Fruit fly (Drosophila melanogaster) Kc167 (cell line): ENCODE results near the gene CG31663.

Source experiments
- Myc ChIP-seq: fragments of >200 bp; optimal IDR thresholded peaks from 2 replicates; lab custom pipeline; 2017; ENCODE audit warnings: missing external identifiers
- h ChIP-seq: fragments of >200 bp; optimal IDR thresholded peaks from 3 replicates; lab custom pipeline; 2018; ENCODE audit warnings: missing external identifiers
- insv ChIP-seq: fragments of >200 bp; optimal IDR thresholded peaks from 3 replicates; lab custom pipeline; 2018; ENCODE audit warnings: missing external identifiers
- psq ChIP-seq: fragments of >200 bp; optimal IDR thresholded peaks from 2 replicates; lab custom pipeline; 2017; ENCODE audit warnings: missing external identifiers
- ttk ChIP-seq: sonication (Bioruptor generic); optimal IDR thresholded peaks from 2 replicates; lab custom pipeline; 2017; ENCODE audit warnings: missing external identifiers

dm6 chr2L:1869503-1869902 is 11.8 kb downstream of the CG31663 start, which contains the start of gene CG7295:
- no peak for TF ChIP-seq psq
- TF ChIP-seq insv (lab: Kevin White, UChicago): no peak
- no peak for TF ChIP-seq Myc (lab: Kevin White, UChicago)
- TF ChIP-seq ttk: no peak
- no peak for TF ChIP-seq h
